Fruit fly (Drosophila melanogaster): ENCODE measurements around the gene Prosalpha4T1.

Prosalpha4T1 gene

dm6 chr3R:20748974-20749373 lies at the start of gene Prosalpha4T1:
Gene Prosalpha4T1, minus strand, starts transcription at chr3R:20749074.
- TF ChIP-seq Mnt (GFP tag; optimal IDR thresholded peaks at IDR 0.05) (no peak), toe (GFP tag; optimal IDR thresholded peaks at IDR 0.05) (no peak), ovo (GFP tag; optimal IDR thresholded peaks at IDR 0.05) (no peak), cnc (optimal IDR thresholded peaks at IDR 0.05) (no peak), Hr96 (GFP tag; optimal IDR thresholded peaks at IDR 0.05) (no peak), Crg-1 (GFP tag; optimal IDR thresholded peaks at IDR 0.05) (no peak), tj (GFP tag; optimal IDR thresholded peaks at IDR 0.05) (no peak), kay (GFP tag; ENCODE audit: borderline replicate concordance) (no peak), CG7045 (GFP tag; optimal IDR thresholded peaks at IDR 0.05) (no peak)

DNA sequence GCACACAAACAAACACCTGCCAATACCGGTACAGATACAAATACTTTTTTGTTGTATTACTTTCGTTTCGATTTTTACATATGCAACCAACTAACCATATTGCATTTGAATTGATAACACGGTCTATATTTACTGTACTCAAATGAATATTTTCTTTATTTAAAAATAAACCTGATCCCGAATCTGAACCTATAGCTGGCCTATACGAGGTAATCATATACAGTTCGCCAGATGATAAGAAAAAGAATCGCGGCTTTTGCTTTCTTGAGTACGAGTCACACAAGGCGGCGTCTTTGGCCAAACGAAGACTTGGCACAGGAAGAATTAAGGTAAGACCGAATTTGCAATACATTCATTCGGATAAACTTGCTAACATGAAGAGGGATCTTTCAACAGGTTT lies 48.1 kb upstream of the Prosalpha4T1 start:
- TF ChIP-seq kay (GFP tag; ENCODE audit: borderline replicate concordance) (peak; percentile 69), pad (GFP tag; optimal IDR thresholded peaks at IDR 0.05) (no peak)

DNA sequence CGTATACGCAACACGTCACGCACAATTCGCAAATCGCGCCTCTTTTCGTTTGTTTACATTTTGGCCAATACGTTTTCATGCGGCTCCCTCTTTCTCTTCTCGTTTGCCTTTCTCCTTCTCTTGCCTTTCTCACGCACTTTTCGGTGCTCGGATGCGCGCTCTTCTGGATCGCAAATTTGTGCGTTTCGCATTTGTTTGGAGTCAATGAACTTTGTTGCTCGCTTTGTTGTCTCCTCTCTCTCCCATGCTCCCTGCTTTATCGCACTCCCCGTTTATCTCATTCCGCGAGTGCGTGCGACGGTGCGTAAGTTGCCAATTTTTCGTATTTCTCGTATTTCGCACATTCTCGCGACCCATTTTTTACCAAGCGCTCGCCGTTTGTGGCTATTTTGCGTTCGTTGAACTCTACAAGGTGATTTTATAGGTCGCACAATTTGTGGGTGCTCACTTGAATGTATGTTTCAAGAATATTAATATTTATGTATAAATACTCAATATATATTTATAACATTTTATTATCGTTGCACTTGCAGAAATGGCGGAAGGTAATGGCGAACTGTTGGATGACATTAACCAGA lies 42.4 kb upstream of the Prosalpha4T1 start:
- TF ChIP-seq pad (GFP tag; optimal IDR thresholded peaks at IDR 0.05) (no peak), CG7045 (GFP tag; optimal IDR thresholded peaks at IDR 0.05) (no peak), Mnt (GFP tag; optimal IDR thresholded peaks at IDR 0.05) (no peak)

dm6 chr3R:20790437-20790836 lies 41.6 kb upstream of the Prosalpha4T1 start:
- TF ChIP-seq CG14711 (tag; optimal IDR thresholded peaks at IDR 0.05) (no peak), CG12768 (GFP tag; optimal IDR thresholded peaks at IDR 0.05) (peak; percentile 59), cic (GFP tag; optimal IDR thresholded peaks at IDR 0.05) (peak; percentile 23), Mnt (GFP tag; optimal IDR thresholded peaks at IDR 0.05) (peak; percentile 3), tj (GFP tag; optimal IDR thresholded peaks at IDR 0.05) (peak; percentile 78), kay (GFP tag; ENCODE audit: borderline replicate concordance) (peak; percentile 98), CG7101 (tag; optimal IDR thresholded peaks at IDR 0.05) (no peak), CG33017 (tag; optimal IDR thresholded peaks at IDR 0.05) (peak; percentile 35)

- no peak for TF ChIP-seq Crg-1 (GFP tag; optimal IDR thresholded peaks at IDR 0.05)
- no peak for TF ChIP-seq CG11617 (GFP tag; optimal IDR thresholded peaks at IDR 0.05)
- no peak for TF ChIP-seq Clk (GFP tag; optimal IDR thresholded peaks at IDR 0.05)
- TF ChIP-seq tj (GFP tag; optimal IDR thresholded peaks at IDR 0.05): peak; percentile 81
- no peak for TF ChIP-seq toe (GFP tag; optimal IDR thresholded peaks at IDR 0.05)
Observed at dm6 chr3R:20788559-20788958, 39.7 kb upstream of the Prosalpha4T1 start.

DNA sequence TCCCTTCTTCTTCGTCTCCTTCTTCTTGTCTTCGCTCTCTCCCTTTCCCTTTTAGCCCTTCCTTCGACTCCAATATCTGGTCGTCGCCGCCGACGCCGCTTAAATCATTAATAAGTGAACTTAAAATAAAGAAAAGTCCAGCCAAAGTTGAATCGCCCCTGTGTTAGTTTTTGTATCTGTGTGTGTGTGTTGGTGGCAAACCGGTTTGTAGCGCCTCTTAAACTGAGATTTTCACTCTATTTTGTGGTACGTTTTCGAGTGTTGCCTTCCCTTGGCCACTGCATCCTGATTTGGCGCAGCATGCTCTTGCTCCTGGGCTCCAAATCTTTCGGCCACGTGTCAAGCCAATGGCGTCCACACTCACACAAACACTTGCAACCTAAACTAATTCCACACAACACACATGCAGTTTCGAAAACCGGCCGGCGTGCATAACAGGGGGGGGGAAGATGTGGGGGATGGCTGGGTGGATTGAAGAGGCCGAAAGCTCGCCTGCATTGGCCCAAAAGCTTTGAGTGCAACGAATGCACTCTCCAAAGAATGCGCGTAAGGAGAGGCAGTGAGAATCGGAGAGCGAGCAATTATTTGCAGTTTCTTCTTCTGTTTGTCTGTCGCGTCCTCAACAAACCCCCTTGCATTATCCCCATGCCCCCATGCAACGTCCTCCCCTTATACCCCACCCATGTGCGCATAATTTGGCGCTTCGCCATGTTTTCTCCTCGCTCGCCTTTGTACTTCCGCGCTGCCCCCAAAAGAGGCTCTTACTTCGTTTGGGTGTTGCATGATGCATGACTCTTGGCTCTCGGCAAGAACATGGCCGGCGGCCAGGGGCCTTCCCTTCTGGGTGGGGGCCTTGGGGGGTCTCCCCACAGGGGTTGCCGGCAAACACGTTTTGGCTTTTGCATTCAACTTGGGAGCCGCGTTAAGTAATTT lies 35.8 kb upstream of the Prosalpha4T1 start:
- TF ChIP-seq CG12768 (GFP tag; optimal IDR thresholded peaks at IDR 0.05) (peak; percentile 33), cic (GFP tag; optimal IDR thresholded peaks at IDR 0.05) (peak; percentile 30), CG1620 (GFP tag; optimal IDR thresholded peaks at IDR 0.05) (no peak), Clk (GFP tag; optimal IDR thresholded peaks at IDR 0.05) (peak; percentile 37), Mnt (GFP tag; optimal IDR thresholded peaks at IDR 0.05) (peak; percentile 74), toe (GFP tag; optimal IDR thresholded peaks at IDR 0.05) (no peak), CG7045 (GFP tag; optimal IDR thresholded peaks at IDR 0.05) (peak; percentile 20), tj (GFP tag; optimal IDR thresholded peaks at IDR 0.05) (peak; percentile 19), pad (GFP tag; optimal IDR thresholded peaks at IDR 0.05) (peak; percentile 60)

dm6 chr3R:20783714-20784435 lies 35.0 kb upstream of the Prosalpha4T1 start:
- peak; percentile 73 for TF ChIP-seq CG5204 (GFP tag; optimal IDR thresholded peaks at IDR 0.05)
- TF ChIP-seq CG1620 (GFP tag; optimal IDR thresholded peaks at IDR 0.05): peak; percentile 24
- TF ChIP-seq pad (GFP tag; optimal IDR thresholded peaks at IDR 0.05): peak; percentile 40
- no peak for TF ChIP-seq cnc (optimal IDR thresholded peaks at IDR 0.05)
- TF ChIP-seq Clk (GFP tag; optimal IDR thresholded peaks at IDR 0.05): no peak
- no peak for TF ChIP-seq Hr96 (GFP tag; optimal IDR thresholded peaks at IDR 0.05)
- no peak for TF ChIP-seq bab1 (GFP tag; optimal IDR thresholded peaks at IDR 0.05)
- peak; percentile 72 for TF ChIP-seq toe (GFP tag; optimal IDR thresholded peaks at IDR 0.05)
- TF ChIP-seq CG7101 (tag; optimal IDR thresholded peaks at IDR 0.05): peak; percentile 28
- TF ChIP-seq tj (GFP tag; optimal IDR thresholded peaks at IDR 0.05): peak; percentile 60
- TF ChIP-seq ovo (GFP tag; optimal IDR thresholded peaks at IDR 0.05): peak; percentile 20
- TF ChIP-seq kay (GFP tag; ENCODE audit: borderline replicate concordance): peak; percentile 99
- TF ChIP-seq CG14711 (tag; optimal IDR thresholded peaks at IDR 0.05): peak; percentile 31
- TF ChIP-seq CG7045 (GFP tag; optimal IDR thresholded peaks at IDR 0.05): peak; percentile 38
- peak; percentile 36 for TF ChIP-seq cic (GFP tag; optimal IDR thresholded peaks at IDR 0.05)
- peak; percentile 37 for TF ChIP-seq CG33017 (tag; optimal IDR thresholded peaks at IDR 0.05)
- TF ChIP-seq Crg-1 (GFP tag; optimal IDR thresholded peaks at IDR 0.05): peak; percentile 59
- TF ChIP-seq CG12768 (GFP tag; optimal IDR thresholded peaks at IDR 0.05): peak; percentile 44
- peak; percentile 58 for TF ChIP-seq Mnt (GFP tag; optimal IDR thresholded peaks at IDR 0.05)
- TF ChIP-seq CG11617 (GFP tag; optimal IDR thresholded peaks at IDR 0.05): peak; percentile 75
